Worm (Caenorhabditis elegans) whole organism, young adult: Measurements from ENCODE around the gene C03H12.1.

Experiments used
- D2030.7 ChIP-seq: fragments of 200-800 bp; sonication (Bioruptor generic); IDR thresholded peaks from 2 replicates; pipeline ENCODE4 v1.3.6; 2022; ENCODE audit warnings: missing genetic modification reagents, missing genetic modification characterization, missing compliant biosample characterization
- F55B11.4 ChIP-seq: sonication (generic microtip); optimal IDR thresholded peaks from 2 replicates; lab custom pipeline; 2016; ENCODE audit warnings: missing compliant biosample characterization, missing genetic modification characterization, borderline replicate concordance; ENCODE audit not compliant: insufficient read depth
- atf-7 ChIP-seq: sonication (generic microtip); optimal IDR thresholded peaks from 2 replicates; lab custom pipeline; 2017; ENCODE audit warnings: mild to moderate bottlenecking, missing genetic modification characterization, missing compliant biosample characterization
- attf-5 ChIP-seq: fragments of 200-800 bp; sonication (Bioruptor generic); optimal IDR thresholded peaks from 2 replicates; lab custom pipeline; 2018; ENCODE audit warnings: mild to moderate bottlenecking, missing genetic modification characterization, missing compliant biosample characterization
- lin-35 ChIP-seq, 3 experiments: fragments of 150-350 bp in 2 of 3; sonication (generic microtip) in 1 of 3; optimal IDR thresholded peaks; 2 replicates each; lab custom pipeline; 2014 to 2018; ENCODE audit warnings: missing biosample characterization in 3 of 3, missing genetic modification characterization in 3 of 3, missing genetic modification reagents in 3 of 3

DNA sequence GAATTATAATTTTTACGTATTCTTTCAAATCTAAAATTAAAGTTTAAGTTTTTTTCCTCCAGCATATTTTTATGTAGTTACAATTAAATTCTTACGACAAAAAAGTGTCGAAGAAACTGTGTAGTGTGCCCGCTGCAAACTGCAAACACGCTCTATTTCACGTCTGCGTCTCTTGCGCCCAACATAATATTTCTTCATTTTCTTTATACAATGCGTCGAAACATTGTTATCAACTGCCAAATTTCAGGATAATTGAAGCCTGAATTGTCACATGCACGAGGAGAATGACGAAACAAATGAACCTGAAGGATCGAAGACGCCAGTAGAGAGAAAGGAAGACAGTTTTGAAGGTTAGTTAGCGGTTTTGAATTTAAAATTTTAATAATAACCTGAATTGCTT is at the start of gene C03H12.1:
- TF ChIP-seq atf-7 (tag; lab: Kevin White, UChicago) (no peak), D2030.7 (GFP tag; lab: Robert Waterston, UW) (no peak), attf-5 (no peak), F55B11.4 (tag; lab: Kevin White, UChicago) (no peak), lin-35 (GFP tag; optimal IDR thresholded peaks at IDR 0.05; lab: Kevin White, UChicago) (no peak)
